Fruit fly (Drosophila melanogaster) whole organism, embryonic: Measurements from ENCODE around the gene Vsx1.

Experiments
- Bgb ChIP-seq: fragments of 200-800 bp; sonication (Bioruptor generic); IDR thresholded peaks from 2 replicates; pipeline ENCODE4 v1.3.6; 2022; ENCODE audit warnings: missing biosample characterization, missing genetic modification characterization; ENCODE audit not compliant: partially characterized antibody
- CG10209 ChIP-seq: fragments of 200-800 bp; sonication (Bioruptor generic); optimal IDR thresholded peaks from 3 replicates; lab custom pipeline; 2017; ENCODE audit warnings: missing biosample characterization, mild to moderate bottlenecking, missing genetic modification characterization, missing genetic modification reagents
- CG10366 ChIP-seq: fragments of 200-800 bp; sonication (Bioruptor generic); IDR thresholded peaks from 2 replicates; pipeline ENCODE4 v1.3.6; 2022; ENCODE audit warnings: missing biosample characterization, missing genetic modification characterization
- CG13775 ChIP-seq: fragments of 200-800 bp; sonication (Bioruptor generic); optimal IDR thresholded peaks from 3 replicates; lab custom pipeline; 2017; ENCODE audit warnings: missing biosample characterization, mild to moderate bottlenecking, missing genetic modification characterization
- CG13894 ChIP-seq: fragments of 200-800 bp; sonication (Bioruptor generic); optimal IDR thresholded peaks from 3 replicates; lab custom pipeline; 2018; ENCODE audit warnings: missing biosample characterization, mild to moderate bottlenecking, missing genetic modification characterization, moderate library complexity
- CG14860 ChIP-seq: fragments of 200-800 bp; sonication (Bioruptor generic); IDR thresholded peaks from 3 replicates; pipeline ENCODE4 v1.3.6; 2022; ENCODE audit warnings: missing biosample characterization, missing genetic modification characterization; ENCODE audit not compliant: partially characterized antibody
- CG15601 ChIP-seq: fragments of 200-800 bp; sonication (Bioruptor generic); optimal IDR thresholded peaks from 3 replicates; lab custom pipeline; 2019; ENCODE audit warnings: missing biosample characterization, mild to moderate bottlenecking, missing genetic modification characterization, moderate library complexity
- CG17186 ChIP-seq: fragments of 200-800 bp; sonication (Bioruptor generic); optimal IDR thresholded peaks from 3 replicates; lab custom pipeline; 2017; ENCODE audit warnings: missing biosample characterization, missing genetic modification reagents, missing genetic modification characterization
- CG17328 ChIP-seq: fragments of 200-800 bp; sonication (Bioruptor generic); IDR thresholded peaks from 2 replicates; pipeline ENCODE4 v1.3.6; 2022; ENCODE audit warnings: missing biosample characterization, missing genetic modification characterization
- CG17359 ChIP-seq: fragments of 200-800 bp; sonication (Bioruptor generic); optimal IDR thresholded peaks from 3 replicates; lab custom pipeline; 2018; ENCODE audit warnings: missing biosample characterization, mild to moderate bottlenecking, missing genetic modification characterization, moderate library complexity
- CG31224 ChIP-seq: fragments of 200-800 bp; sonication (Bioruptor generic); IDR thresholded peaks from 2 replicates; pipeline ENCODE4 v1.3.6; 2022; ENCODE audit warnings: missing biosample characterization, missing genetic modification characterization
- CG32767 ChIP-seq: fragments of 200-800 bp; sonication (Bioruptor generic); IDR thresholded peaks from 2 replicates; pipeline ENCODE4 v1.3.6; 2022; ENCODE audit warnings: missing biosample characterization, missing genetic modification characterization
- CG34376 ChIP-seq: fragments of 200-800 bp; sonication (Bioruptor generic); optimal IDR thresholded peaks from 2 replicates; lab custom pipeline; 2018; ENCODE audit warnings: missing biosample characterization, mild to moderate bottlenecking, missing genetic modification characterization
- CG34422 ChIP-seq: fragments of 200-800 bp; sonication (Bioruptor generic); IDR thresholded peaks from 3 replicates; pipeline ENCODE4 v1.3.6; 2022; ENCODE audit warnings: missing biosample characterization, missing genetic modification characterization
- CG3726 ChIP-seq: fragments of 200-800 bp; sonication (Bioruptor generic); IDR thresholded peaks from 3 replicates; pipeline ENCODE4, ENCODE4 v1.3.6; 2022; ENCODE audit warnings: missing biosample characterization, missing genetic modification characterization
- CG4854 ChIP-seq: fragments of 200-800 bp; sonication (Bioruptor generic); optimal IDR thresholded peaks from 2 replicates; lab custom pipeline; 2016; ENCODE audit warnings: missing biosample characterization, missing genetic modification characterization, inconsistent platforms
- CG6254 ChIP-seq: fragments of 200-800 bp; sonication (Bioruptor generic); optimal IDR thresholded peaks from 3 replicates; lab custom pipeline; 2017; ENCODE audit warnings: mild to moderate bottlenecking, missing biosample characterization, missing genetic modification reagents, missing genetic modification characterization
- CG6791 ChIP-seq: fragments of 200-800 bp; sonication (Bioruptor generic); IDR thresholded peaks from 3 replicates; pipeline ENCODE4 v1.3.6; 2022; ENCODE audit warnings: missing biosample characterization, missing genetic modification characterization; ENCODE audit not compliant: partially characterized antibody
- CG8944 ChIP-seq: fragments of 200-800 bp; sonication (Bioruptor generic); optimal IDR thresholded peaks from 3 replicates; lab custom pipeline; 2016; ENCODE audit warnings: missing biosample characterization, missing genetic modification characterization
- CG9609 ChIP-seq: fragments of 200-800 bp; sonication (Bioruptor generic); optimal IDR thresholded peaks from 3 replicates; lab custom pipeline; 2016; ENCODE audit warnings: missing biosample characterization, missing genetic modification characterization
- CG9727 ChIP-seq: fragments of 200-800 bp; sonication (Bioruptor generic); optimal IDR thresholded peaks from 3 replicates; lab custom pipeline; 2017; ENCODE audit warnings: missing biosample characterization, mild to moderate bottlenecking, missing genetic modification characterization
- Gsc ChIP-seq: fragments of 200-800 bp; sonication (Bioruptor generic); IDR thresholded peaks from 2 replicates; pipeline ENCODE4 v1.3.6; 2022; ENCODE audit warnings: missing biosample characterization, missing genetic modification characterization
- Hr51 ChIP-seq, 2 experiments: fragments of 200-800 bp; sonication (Bioruptor generic); optimal IDR thresholded peaks; 2 replicates in 1 of 2; 3 replicates in 1 of 2; lab custom pipeline; 2016 to 2018; ENCODE audit warnings: missing biosample characterization in 2 of 2, missing genetic modification characterization in 2 of 2, mild to moderate bottlenecking in 1 of 2, moderate library complexity in 1 of 2
- MBD-R2 ChIP-seq: fragments of 200-800 bp; sonication (Bioruptor generic); IDR thresholded peaks from 2 replicates; pipeline ENCODE4 v1.3.6; 2022; ENCODE audit warnings: missing biosample characterization, missing genetic modification characterization
- Nf-YB ChIP-seq: fragments of 200-800 bp; sonication (Bioruptor generic); optimal IDR thresholded peaks from 3 replicates; lab custom pipeline; 2019; ENCODE audit warnings: missing biosample characterization, mild to moderate bottlenecking, missing genetic modification characterization, moderate library complexity
- Nf-YC ChIP-seq: fragments of 200-800 bp; optimal IDR thresholded peaks from 3 replicates; lab custom pipeline; 2019; ENCODE audit warnings: missing biosample characterization, mild to moderate bottlenecking, missing genetic modification characterization, moderate library complexity
- Optix ChIP-seq: fragments of 200-800 bp; sonication (Bioruptor generic); IDR thresholded peaks from 3 replicates; pipeline ENCODE4 v1.3.6; 2022; ENCODE audit warnings: missing biosample characterization, missing genetic modification characterization
- Pdp1 ChIP-seq, 2 experiments: fragments of 200-800 bp; sonication (Bioruptor generic); optimal IDR thresholded peaks; 3 replicates each; lab custom pipeline; 2016; ENCODE audit warnings: missing biosample characterization in 2 of 2, missing genetic modification characterization in 2 of 2, mild to moderate bottlenecking in 1 of 2, moderate library complexity in 1 of 2
- Side ChIP-seq: fragments of 200-800 bp; sonication (Bioruptor generic); optimal IDR thresholded peaks from 2 replicates; lab custom pipeline; 2016; ENCODE audit warnings: missing biosample characterization, missing genetic modification characterization
- Spps ChIP-seq: fragments of 200-800 bp; sonication (Bioruptor generic); optimal IDR thresholded peaks from 2 replicates; lab custom pipeline; 2018; ENCODE audit warnings: missing biosample characterization, mild to moderate bottlenecking, missing genetic modification characterization
- Ssrp ChIP-seq: fragments of 200-800 bp; sonication (Bioruptor generic); optimal IDR thresholded peaks from 2 replicates; lab custom pipeline; 2018; ENCODE audit warnings: missing biosample characterization, mild to moderate bottlenecking, missing genetic modification characterization, moderate library complexity
- ab ChIP-seq: fragments of 200-800 bp; sonication (Bioruptor generic); optimal IDR thresholded peaks from 2 replicates; lab custom pipeline; 2016; ENCODE audit warnings: missing biosample characterization, missing genetic modification characterization
- cas ChIP-seq: fragments of 200-800 bp; sonication (Bioruptor generic); IDR thresholded peaks from 2 replicates; pipeline ENCODE4 v1.3.6; 2022; ENCODE audit warnings: missing biosample characterization, missing genetic modification characterization
- chn ChIP-seq: fragments of 200-800 bp; sonication (Bioruptor generic); optimal IDR thresholded peaks from 2 replicates; lab custom pipeline; 2016; ENCODE audit warnings: missing biosample characterization, missing genetic modification characterization
- cwo ChIP-seq: fragments of 200-800 bp; sonication (Bioruptor generic); optimal IDR thresholded peaks from 3 replicates; lab custom pipeline; 2017; ENCODE audit warnings: missing biosample characterization, missing genetic modification characterization, mild to moderate bottlenecking, moderate library complexity, missing genetic modification reagents
- dati ChIP-seq: fragments of 200-800 bp; sonication (Bioruptor generic); IDR thresholded peaks from 2 replicates; pipeline ENCODE4 v1.3.6; 2022; ENCODE audit warnings: missing biosample characterization, missing genetic modification characterization
- disco-r ChIP-seq: fragments of 200-800 bp; sonication (Bioruptor generic); optimal IDR thresholded peaks from 2 replicates; lab custom pipeline; 2016; ENCODE audit warnings: missing biosample characterization, missing genetic modification characterization
- ewg ChIP-seq: fragments of 200-800 bp; sonication (Bioruptor generic); optimal IDR thresholded peaks from 3 replicates; lab custom pipeline; 2017; ENCODE audit warnings: mild to moderate bottlenecking, missing biosample characterization, missing genetic modification reagents, missing genetic modification characterization
- gem ChIP-seq: fragments of 200-800 bp; sonication (Bioruptor generic); optimal IDR thresholded peaks from 2 replicates; lab custom pipeline; 2019; ENCODE audit warnings: missing biosample characterization, mild to moderate bottlenecking, missing genetic modification characterization, moderate library complexity
- gro ChIP-seq: fragments of 200-800 bp; sonication (Bioruptor generic); optimal IDR thresholded peaks from 2 replicates; lab custom pipeline; 2016; ENCODE audit warnings: missing biosample characterization, missing genetic modification characterization
- her ChIP-seq: fragments of 200-800 bp; sonication (Bioruptor generic); optimal IDR thresholded peaks from 2 replicates; lab custom pipeline; 2016; ENCODE audit warnings: missing biosample characterization, missing genetic modification characterization
- hkb ChIP-seq, 2 experiments: fragments of 200-800 bp in 1 of 2; fragments of >200 bp in 1 of 2; sonication (Bioruptor generic) in 1 of 2; IDR thresholded peaks in 1 of 2; optimal IDR thresholded peaks in 1 of 2; 2 replicates each; pipeline versions ENCODE4 v1.3.6 to Lab custom; 2017 to 2022; ENCODE audit warnings: missing biosample characterization in 1 of 2, missing genetic modification characterization in 1 of 2
- odd ChIP-seq: fragments of 200-800 bp; sonication (Bioruptor generic); optimal IDR thresholded peaks from 2 replicates; lab custom pipeline; 2017; ENCODE audit warnings: missing biosample characterization, mild to moderate bottlenecking, missing genetic modification characterization
- pfk ChIP-seq: fragments of 200-800 bp; sonication (Bioruptor generic); optimal IDR thresholded peaks from 2 replicates; lab custom pipeline; 2018; ENCODE audit warnings: missing biosample characterization, mild to moderate bottlenecking, missing genetic modification characterization, moderate library complexity
- pnt ChIP-seq: fragments of 200-800 bp; sonication (Bioruptor generic); optimal IDR thresholded peaks from 3 replicates; lab custom pipeline; 2016; ENCODE audit warnings: missing biosample characterization, missing genetic modification characterization
- row ChIP-seq: fragments of 200-800 bp; sonication (Bioruptor generic); IDR thresholded peaks from 3 replicates; pipeline ENCODE4 v1.3.6; 2022; ENCODE audit warnings: missing biosample characterization, missing genetic modification characterization
- scrt ChIP-seq: fragments of 200-800 bp; sonication (Bioruptor generic); optimal IDR thresholded peaks from 2 replicates; lab custom pipeline; 2018; ENCODE audit warnings: missing biosample characterization, mild to moderate bottlenecking, missing genetic modification characterization, moderate library complexity
- sna ChIP-seq: fragments of 200-800 bp; sonication (Bioruptor generic); IDR thresholded peaks from 2 replicates; pipeline ENCODE4 v1.3.6; 2022; ENCODE audit warnings: missing biosample characterization, missing genetic modification characterization; ENCODE audit not compliant: partially characterized antibody
- toy ChIP-seq: fragments of 200-800 bp; sonication (Bioruptor generic); IDR thresholded peaks from 2 replicates; pipeline ENCODE4 v1.3.6; 2022; ENCODE audit warnings: missing biosample characterization, missing genetic modification characterization
- tx ChIP-seq: fragments of 200-800 bp; sonication (Bioruptor generic); optimal IDR thresholded peaks from 2 replicates; lab custom pipeline; 2016; ENCODE audit warnings: missing biosample characterization, missing genetic modification characterization

Vsx1 gene

DNA sequence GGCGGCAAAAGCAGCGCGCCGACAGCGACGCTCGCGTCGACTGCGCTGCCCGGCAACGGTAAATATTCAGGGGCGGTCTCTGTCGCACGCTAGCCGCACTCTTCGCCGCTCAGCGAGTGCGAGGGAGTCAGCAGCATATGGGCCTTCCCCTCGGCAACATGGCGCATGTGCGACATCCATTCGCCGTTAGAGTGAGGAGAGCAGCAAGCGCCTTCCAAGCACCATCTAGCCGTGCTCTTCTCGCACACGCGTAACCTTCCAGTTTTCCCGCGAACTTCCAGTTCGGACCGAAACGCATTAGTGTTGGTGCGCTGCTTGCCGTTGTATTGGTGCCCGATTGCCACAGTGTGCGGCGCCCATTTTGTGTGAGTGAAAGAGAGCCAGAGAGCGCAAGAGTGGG is 33.6 kb upstream of the Vsx1 start (continued):
- TF ChIP-seq sna (GFP tag; lab: Robert Waterston, UW) (no peak), chn (GFP tag; lab: Kevin White, UChicago) (no peak), scrt (GFP tag; lab: Kevin White, UChicago) (no peak), Pdp1 (GFP tag; optimal IDR thresholded peaks at IDR 0.05; lab: Kevin White, UChicago) (no peak), CG17328 (GFP tag; lab: Robert Waterston, UW) (no peak), CG3726 (GFP tag; lab: Robert Waterston, UW) (no peak), Optix (GFP tag; lab: Robert Waterston, UW) (no peak), CG31224 (GFP tag; lab: Robert Waterston, UW) (no peak), Spps (no peak), CG13775 (GFP tag; lab: Kevin White, UChicago) (no peak), gro (GFP tag; lab: Kevin White, UChicago) (no peak), CG13894 (tag; lab: Kevin White, UChicago) (no peak), MBD-R2 (GFP tag; lab: Robert Waterston, UW) (peak; percentile 19; the same call in 1 of the 2 replicates), pnt (GFP tag; lab: Kevin White, UChicago) (no peak), CG6254 (GFP tag; lab: Kevin White, UChicago) (no peak), CG14860 (GFP tag; lab: Robert Waterston, UW) (no peak), odd (GFP tag; lab: Kevin White, UChicago) (no peak), CG17359 (no peak), tx (GFP tag; lab: Kevin White, UChicago) (no peak), Side (no peak), CG34376 (GFP tag; lab: Kevin White, UChicago) (no peak), Ssrp (no peak), disco-r (GFP tag; lab: Kevin White, UChicago) (peak; percentile 8), dati (GFP tag; lab: Robert Waterston, UW) (no peak), CG8944 (GFP tag; lab: Kevin White, UChicago) (no peak), Hr51 (GFP tag; optimal IDR thresholded peaks at IDR 0.05; lab: Kevin White, UChicago) (no peak), Nf-YB (GFP tag; lab: Kevin White, UChicago) (peak; percentile 97), CG17186 (GFP tag; lab: Kevin White, UChicago) (no peak), her (GFP tag; lab: Kevin White, UChicago) (no peak), Nf-YC (tag; lab: Kevin White, UChicago) (peak; percentile 98), CG34422 (GFP tag; lab: Robert Waterston, UW) (no peak), cwo (GFP tag; lab: Kevin White, UChicago) (no peak), CG9609 (GFP tag; lab: Kevin White, UChicago) (no peak), Gsc (no peak), CG32767 (no peak), CG6791 (peak; percentile 60; the same call in 1 of the 3 replicates), ab (GFP tag; lab: Kevin White, UChicago) (no peak), ewg (peak; percentile 100), CG10366 (GFP tag; lab: Robert Waterston, UW) (no peak), CG15601 (tag; lab: Kevin White, UChicago) (no peak), pfk (GFP tag; lab: Kevin White, UChicago) (no peak), toy (no peak), hkb (optimal IDR thresholded peaks at IDR 0.05; lab: Kevin White, UChicago) (no peak), hkb (GFP tag; IDR thresholded peaks at IDR 0.05; lab: Robert Waterston, UW) (no peak), cas (GFP tag; lab: Robert Waterston, UW) (no peak), CG4854 (GFP tag; lab: Kevin White, UChicago) (no peak), CG10209 (GFP tag; lab: Kevin White, UChicago) (no peak), CG9727 (GFP tag; lab: Kevin White, UChicago) (no peak), Bgb (GFP tag; lab: Robert Waterston, UW) (no peak; the same call in 1 of the 2 replicates), gem (tag; lab: Kevin White, UChicago) (no peak), row (GFP tag; lab: Robert Waterston, UW) (no peak)
